Worm (Caenorhabditis elegans) whole organism, L3 larva: ENCODE results near the gene T09A5.14.

Experiments used
- elt-2 ChIP-seq: sonication (generic microtip); optimal IDR thresholded peaks from 2 replicates; lab custom pipeline; 2016; ENCODE audit warnings: missing genetic modification reagents, mild to moderate bottlenecking, missing genetic modification characterization, missing compliant biosample characterization
- mml-1 ChIP-seq: fragments of 150-350 bp; sonication (generic microtip); optimal IDR thresholded peaks from 3 replicates; lab custom pipeline; 2014; ENCODE audit warnings: missing biosample characterization, missing genetic modification characterization
- unc-39 ChIP-seq: sonication (generic microtip); optimal IDR thresholded peaks from 4 replicates; lab custom pipeline; 2017; ENCODE audit warnings: missing biosample characterization, missing genetic modification characterization
- unc-62 ChIP-seq: fragments of 150-350 bp; sonication (generic microtip); optimal IDR thresholded peaks from 4 replicates; lab custom pipeline; 2014; ENCODE audit warnings: missing biosample characterization, missing genetic modification reagents, missing genetic modification characterization

DNA sequence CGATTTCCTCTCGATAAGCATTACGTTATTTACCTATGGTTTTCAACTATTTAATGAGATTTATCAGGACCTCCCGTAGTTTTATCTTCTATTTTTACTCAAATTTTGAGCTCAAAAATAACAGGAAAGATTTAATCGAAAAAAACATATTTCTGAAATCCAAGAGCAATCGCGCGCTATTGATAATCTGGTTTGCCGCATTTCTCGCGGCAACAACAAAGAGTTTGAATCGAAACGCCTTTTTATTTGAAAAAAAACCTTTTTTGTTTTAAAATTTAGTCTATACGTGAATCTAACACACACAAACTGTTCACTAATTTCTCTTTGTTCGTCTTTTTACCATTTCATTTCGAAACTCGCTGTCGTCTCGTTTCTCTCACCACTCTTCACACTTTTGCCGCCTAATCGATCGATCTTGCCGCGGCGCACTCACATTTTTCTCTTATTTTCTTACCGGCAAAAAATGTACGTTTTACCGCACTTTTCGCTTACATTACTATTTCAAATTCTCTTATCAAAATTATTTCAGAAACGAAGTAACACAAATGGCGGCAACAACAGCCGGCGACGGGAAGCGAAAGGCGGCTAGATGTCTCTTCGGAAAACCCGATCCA is 15.9 kb upstream of the T09A5.14 start, which contains the start of gene cki-2:
- TF ChIP-seq mml-1 (tag; lab: Kevin White, UChicago), result no peak
- peak; percentile 54 for TF ChIP-seq elt-2 (tag; lab: Kevin White, UChicago)
- no peak for TF ChIP-seq unc-39
- TF ChIP-seq unc-62, result no peak
